Worm (Caenorhabditis elegans) whole organism, L1 larva: ENCODE data around the gene unc-119.

Experiments
- ama-1 ChIP-seq: fragments of 150-350 bp; optimal IDR thresholded peaks from 2 replicates; lab custom pipeline; 2014
- blmp-1 ChIP-seq: fragments of 150-350 bp; optimal IDR thresholded peaks from 2 replicates; lab custom pipeline; 2014; ENCODE audit warnings: missing biosample characterization, missing genetic modification characterization
- ceh-63 ChIP-seq: fragments of 200-800 bp; sonication (Bioruptor generic); optimal IDR thresholded peaks from 2 replicates; lab custom pipeline; 2018; ENCODE audit warnings: mild to moderate bottlenecking, missing genetic modification characterization, missing compliant biosample characterization
- ceh-82 ChIP-seq, 3 experiments: fragments of 150-350 bp in 1 of 3; sonication (generic microtip) in 2 of 3; optimal IDR thresholded peaks; 2 replicates each; lab custom pipeline; 2014 to 2017; ENCODE audit warnings: missing biosample characterization in 3 of 3, missing genetic modification characterization in 3 of 3
- ceh-88 ChIP-seq: fragments of 200-800 bp; sonication (Bioruptor generic); IDR thresholded peaks from 2 replicates; pipeline ENCODE4 v1.3.6; 2022; ENCODE audit warnings: missing genetic modification characterization, missing compliant biosample characterization
- dpl-1 ChIP-seq, 3 experiments: fragments of 150-350 bp in 2 of 3; sonication (generic microtip) in 1 of 3; optimal IDR thresholded peaks; 2 replicates each; lab custom pipeline; 2014 to 2017; ENCODE audit warnings: missing biosample characterization in 3 of 3, missing genetic modification characterization in 3 of 3, missing genetic modification reagents in 3 of 3
- efl-1 ChIP-seq, 4 experiments: fragments of 150-350 bp; optimal IDR thresholded peaks in 3 of 4; peaks in 1 of 4; 1 replicate in 1 of 4; 2 replicates in 3 of 4; lab custom pipeline; 2014; ENCODE audit warnings: missing biosample characterization in 2 of 4, missing genetic modification characterization in 2 of 4, missing genetic modification reagents in 2 of 4
- efl-3 ChIP-seq: fragments of 200-800 bp; sonication (Bioruptor generic); optimal IDR thresholded peaks from 2 replicates; lab custom pipeline; 2018; ENCODE audit warnings: mild to moderate bottlenecking, missing genetic modification characterization, missing compliant biosample characterization
- elt-3 ChIP-seq, 6 experiments: fragments of 150-350 bp in 1 of 6; sonication (generic microtip); optimal IDR thresholded peaks; 2 replicates each; lab custom pipeline; 2017 to 2018; ENCODE audit warnings: missing biosample characterization in 6 of 6, missing genetic modification characterization in 6 of 6, inconsistent platforms in 1 of 6
- ets-5 ChIP-seq: fragments of 200-800 bp; sonication (Bioruptor generic); IDR thresholded peaks from 2 replicates; pipeline ENCODE4 v1.3.6; 2022; ENCODE audit warnings: missing genetic modification characterization, missing compliant biosample characterization
- fkh-8 ChIP-seq: sonication (generic microtip); optimal IDR thresholded peaks from 2 replicates; lab custom pipeline; 2016; ENCODE audit warnings: mild to moderate bottlenecking, missing genetic modification characterization, missing compliant biosample characterization
- irx-1 ChIP-seq: sonication (generic microtip); optimal IDR thresholded peaks from 2 replicates; lab custom pipeline; 2016; ENCODE audit warnings: missing genetic modification characterization, missing compliant biosample characterization
- isw-1 ChIP-seq: fragments of 200-800 bp; sonication (Bioruptor generic); IDR thresholded peaks from 2 replicates; pipeline ENCODE4 v1.3.6; 2022; ENCODE audit warnings: missing genetic modification characterization, missing compliant biosample characterization
- jun-1 ChIP-seq: fragments of 150-350 bp; optimal IDR thresholded peaks from 2 replicates; lab custom pipeline; 2014; ENCODE audit warnings: missing biosample characterization, missing genetic modification reagents, missing genetic modification characterization
- lin-39 ChIP-seq: fragments of 150-350 bp; optimal IDR thresholded peaks from 2 replicates; lab custom pipeline; 2014; ENCODE audit warnings: missing biosample characterization, missing genetic modification reagents, missing genetic modification characterization
- lir-3 ChIP-seq: sonication (generic microtip); optimal IDR thresholded peaks from 2 replicates; lab custom pipeline; 2016; ENCODE audit warnings: mild to moderate bottlenecking, missing genetic modification characterization, moderate library complexity, missing compliant biosample characterization; ENCODE audit not compliant: poor library complexity
- lsy-2 ChIP-seq, 2 experiments: fragments of 150-350 bp; optimal IDR thresholded peaks; 2 replicates each; lab custom pipeline; 2014; ENCODE audit warnings: missing biosample characterization in 2 of 2, missing genetic modification characterization in 2 of 2
- mdl-1 ChIP-seq, 2 experiments: fragments of 150-350 bp; optimal IDR thresholded peaks; 2 replicates each; lab custom pipeline; 2014 to 2017; ENCODE audit warnings: missing biosample characterization in 2 of 2, missing genetic modification characterization in 2 of 2, inconsistent platforms in 1 of 2
- nhr-11 ChIP-seq: fragments of 150-350 bp; optimal IDR thresholded peaks from 2 replicates; lab custom pipeline; 2014; ENCODE audit warnings: missing biosample characterization, missing genetic modification characterization
- nhr-12 ChIP-seq: sonication (generic microtip); optimal IDR thresholded peaks from 2 replicates; lab custom pipeline; 2017; ENCODE audit warnings: missing biosample characterization, missing genetic modification characterization
- nhr-28 ChIP-seq: fragments of 150-350 bp; optimal IDR thresholded peaks from 2 replicates; lab custom pipeline; 2014; ENCODE audit warnings: missing biosample characterization, missing genetic modification characterization
- nhr-76 ChIP-seq: sonication (generic microtip); optimal IDR thresholded peaks from 2 replicates; lab custom pipeline; 2017; ENCODE audit warnings: missing biosample characterization, missing genetic modification characterization
- nhr-84 ChIP-seq: sonication (generic microtip); optimal IDR thresholded peaks from 2 replicates; lab custom pipeline; 2017; ENCODE audit warnings: missing biosample characterization, missing genetic modification characterization
- nhr-85 ChIP-seq: sonication (generic microtip); peaks from one replicate; lab custom pipeline; 2016; ENCODE audit warnings: missing genetic modification characterization, inconsistent platforms, missing compliant biosample characterization
- pax-3 ChIP-seq: fragments of 200-800 bp; sonication (Bioruptor generic); optimal IDR thresholded peaks from 2 replicates; lab custom pipeline; 2018; ENCODE audit warnings: mild to moderate bottlenecking, missing genetic modification characterization, moderate library complexity, missing compliant biosample characterization
- rnt-1 ChIP-seq: sonication (generic microtip); optimal IDR thresholded peaks from 2 replicates; lab custom pipeline; 2016; ENCODE audit warnings: mild to moderate bottlenecking, missing genetic modification characterization, moderate library complexity, missing compliant biosample characterization
- skn-1 ChIP-seq: fragments of 150-350 bp; optimal IDR thresholded peaks from 2 replicates; lab custom pipeline; 2014; ENCODE audit warnings: missing biosample characterization, missing genetic modification characterization
- sup-37 ChIP-seq: fragments of 200-800 bp; sonication (Bioruptor generic); optimal IDR thresholded peaks from 2 replicates; lab custom pipeline; 2018; ENCODE audit warnings: mild to moderate bottlenecking, missing genetic modification characterization, missing compliant biosample characterization
- tbx-2 ChIP-seq: sonication (generic microtip); optimal IDR thresholded peaks from 2 replicates; lab custom pipeline; 2016; ENCODE audit warnings: missing genetic modification characterization, missing compliant biosample characterization
- tlp-1 ChIP-seq: fragments of 150-350 bp; optimal IDR thresholded peaks from 2 replicates; lab custom pipeline; 2014; ENCODE audit warnings: missing biosample characterization, missing genetic modification characterization
- unc-30 ChIP-seq: sonication (generic microtip); optimal IDR thresholded peaks from 2 replicates; lab custom pipeline; 2017; ENCODE audit warnings: missing biosample characterization, missing genetic modification characterization
- unc-86 ChIP-seq: sonication (generic microtip); optimal IDR thresholded peaks from 2 replicates; lab custom pipeline; 2016; ENCODE audit warnings: missing genetic modification characterization, missing compliant biosample characterization
- unc-98 ChIP-seq: fragments of 200-800 bp; sonication (Bioruptor generic); IDR thresholded peaks from 2 replicates; pipeline ENCODE4 v1.3.6; 2022; ENCODE audit warnings: missing genetic modification characterization, missing compliant biosample characterization
- zag-1 ChIP-seq: fragments of 150-350 bp; optimal IDR thresholded peaks from 2 replicates; lab custom pipeline; 2014; ENCODE audit warnings: missing biosample characterization, missing genetic modification characterization
- ztf-4 ChIP-seq: fragments of 150-350 bp; optimal IDR thresholded peaks from 2 replicates; lab custom pipeline; 2014; ENCODE audit warnings: missing biosample characterization, missing genetic modification characterization

Gene unc-119

ce11 chrIII:10908543-10908942, 6.1 kb downstream of the unc-119 start:
- TF ChIP-seq skn-1 (tag; lab: Kevin White, UChicago): no peak
- TF ChIP-seq dpl-1 (GFP tag; optimal IDR thresholded peaks at IDR 0.05; lab: Kevin White, UChicago): peak in 1 of 3 experiments; percentile 39
- TF ChIP-seq efl-1 (optimal IDR thresholded peaks at IDR 0.05; lab: Kevin White, UChicago): no peak
- peak in 1 of 2 experiments; percentile 68 for TF ChIP-seq efl-1 (GFP tag; optimal IDR thresholded peaks at IDR 0.05 in 1 of 2; lab: Kevin White, UChicago)

DNA sequence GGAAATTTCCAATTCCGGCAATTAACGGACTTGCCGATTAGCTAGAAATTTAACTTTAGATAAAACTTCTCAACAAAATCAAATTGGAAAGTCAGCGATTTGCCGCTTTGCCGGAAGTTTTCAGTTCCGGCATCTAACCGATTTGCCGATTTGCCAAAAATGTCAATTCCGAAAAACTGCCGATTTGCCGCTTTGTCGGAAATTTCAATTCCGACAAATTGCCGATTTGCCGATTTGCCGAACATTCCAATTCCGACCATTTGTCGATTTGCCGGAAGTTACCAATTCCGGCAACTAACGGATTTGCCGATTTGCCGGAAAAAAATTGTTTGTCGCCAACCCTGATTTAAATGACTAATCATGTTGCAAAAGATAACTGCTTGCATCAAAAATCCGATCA, 6.7 kb downstream of the unc-119 start:
- TF ChIP-seq efl-1 (optimal IDR thresholded peaks at IDR 0.05; lab: Kevin White, UChicago): no peak
- TF ChIP-seq efl-1 (GFP tag; optimal IDR thresholded peaks at IDR 0.05 in 1 of 2; lab: Kevin White, UChicago): peak in 1 of 2 experiments; percentile 94
- no peak for TF ChIP-seq nhr-85 (tag; lab: Kevin White, UChicago)
- TF ChIP-seq rnt-1 (tag; lab: Kevin White, UChicago): no peak

- TF ChIP-seq blmp-1 (tag; lab: Kevin White, UChicago) (peak; percentile 57), ceh-82 (tag; optimal IDR thresholded peaks at IDR 0.05; lab: Kevin White, UChicago) (no peak)
Measured at ce11 chrIII:10911160-10911559, 8.7 kb downstream of the unc-119 start, which contains the start of gene cut-6. cut-6 (plus strand) TSS chrIII:10911460.

DNA sequence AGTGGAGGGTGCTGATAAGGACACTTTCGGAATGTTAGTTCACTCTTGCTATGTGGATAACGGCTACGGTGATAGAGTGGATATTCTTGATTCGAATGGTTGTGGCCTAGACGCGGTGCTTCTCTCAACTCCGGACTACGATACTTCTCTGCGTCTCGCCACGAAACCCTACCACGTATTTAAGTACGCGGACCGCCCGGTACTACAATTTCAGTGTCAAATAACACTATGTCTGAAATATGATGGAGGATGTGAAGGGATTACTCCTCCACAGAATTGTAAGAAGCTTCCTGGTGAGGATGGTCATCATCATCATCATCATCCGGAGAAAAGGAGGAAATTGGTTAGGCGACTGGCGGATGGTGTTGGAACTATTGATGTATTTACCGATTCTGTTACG, 12.5 kb downstream of the unc-119 start:
- TF ChIP-seq ceh-63 (no peak), elt-3 (tag; optimal IDR thresholded peaks at IDR 0.05; lab: Kevin White, UChicago) (no peak), lsy-2 (tag; optimal IDR thresholded peaks at IDR 0.05; lab: Kevin White, UChicago) (no peak), tlp-1 (tag; lab: Kevin White, UChicago) (no peak), irx-1 (tag; lab: Kevin White, UChicago) (no peak), ztf-4 (tag; lab: Kevin White, UChicago) (no peak), ceh-82 (tag; optimal IDR thresholded peaks at IDR 0.05; lab: Kevin White, UChicago) (no peak), isw-1 (GFP tag; lab: Robert Waterston, UW) (no peak), lin-39 (tag; lab: Kevin White, UChicago) (no peak), nhr-28 (tag; lab: Kevin White, UChicago) (no peak), nhr-11 (tag; lab: Kevin White, UChicago) (no peak), efl-3 (GFP tag; lab: Kevin White, UChicago) (no peak), pax-3 (no peak), mdl-1 (tag; optimal IDR thresholded peaks at IDR 0.05; lab: Kevin White, UChicago) (no peak), nhr-76 (tag; lab: Kevin White, UChicago) (no peak), ama-1 (lab: Kevin White, UChicago) (no peak)

DNA sequence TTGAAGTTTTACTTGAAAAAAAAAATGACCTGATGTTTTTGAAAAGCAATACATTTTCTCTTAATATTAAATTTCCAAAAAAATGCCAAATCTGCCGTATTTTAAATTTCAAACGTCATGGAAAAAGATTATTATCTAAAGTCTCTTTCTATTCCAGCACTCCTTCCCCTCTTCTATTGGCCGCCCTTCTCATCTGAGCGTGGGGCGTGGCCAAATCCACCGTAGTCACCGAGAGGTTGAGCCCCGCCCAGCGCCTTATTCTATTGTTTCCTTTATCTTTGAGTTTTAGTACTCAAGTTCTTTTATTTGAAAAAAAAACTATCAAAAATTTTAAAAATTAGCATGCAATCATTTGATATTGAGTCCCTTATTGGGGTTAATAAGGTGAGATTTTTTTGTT, 17.6 kb downstream of the unc-119 start, which contains the start of gene vab-7:
TSS of gene vab-7 (plus strand) at position 301 of the 400 bp plus-strand sequence.
- TF ChIP-seq sup-37 (GFP tag; lab: Kevin White, UChicago) (no peak), ets-5 (GFP tag; lab: Robert Waterston, UW) (no peak), jun-1 (no peak)

ce11 chrIII:10921474-10921873, 19.0 kb downstream of the unc-119 start:
- no peak for TF ChIP-seq efl-1 (optimal IDR thresholded peaks at IDR 0.05; lab: Kevin White, UChicago)
- peak in 1 of 2 experiments; percentile 87 for TF ChIP-seq efl-1 (GFP tag; optimal IDR thresholded peaks at IDR 0.05 in 1 of 2; lab: Kevin White, UChicago)
- TF ChIP-seq lin-39 (tag; lab: Kevin White, UChicago): no peak

ce11 chrIII:10923539-10923938, 21.1 kb downstream of the unc-119 start:
- TF ChIP-seq unc-98 (GFP tag; lab: Robert Waterston, UW) (no peak), tbx-2 (tag; lab: Kevin White, UChicago) (no peak), ama-1 (lab: Kevin White, UChicago) (no peak), zag-1 (tag; lab: Kevin White, UChicago) (no peak), isw-1 (GFP tag; lab: Robert Waterston, UW) (no peak), lir-3 (no peak), unc-86 (no peak), ceh-88 (no peak), fkh-8 (tag; lab: Kevin White, UChicago) (no peak), unc-30 (tag; lab: Kevin White, UChicago) (no peak), sup-37 (GFP tag; lab: Kevin White, UChicago) (no peak), nhr-84 (no peak), nhr-12 (tag; lab: Kevin White, UChicago) (no peak), lin-39 (tag; lab: Kevin White, UChicago) (no peak)
